Fruit fly (Drosophila melanogaster) whole organism, prepupa: ENCODE measurements around the gene Kdm5.

Experiments used
- CG11762 ChIP-seq: fragments of 200-800 bp; sonication (Bioruptor generic); optimal IDR thresholded peaks from 3 replicates; lab custom pipeline; 2016; ENCODE audit warnings: missing biosample characterization, missing genetic modification characterization; ENCODE audit not compliant: insufficient read depth
- CG1621 ChIP-seq: fragments of 200-800 bp; sonication (Bioruptor generic); optimal IDR thresholded peaks from 3 replicates; lab custom pipeline; 2018; ENCODE audit warnings: missing biosample characterization, mild to moderate bottlenecking, missing genetic modification characterization
- CG4318 ChIP-seq: fragments of 200-800 bp; sonication (Bioruptor generic); optimal IDR thresholded peaks from 3 replicates; lab custom pipeline; 2017; ENCODE audit warnings: missing biosample characterization, mild to moderate bottlenecking, missing genetic modification characterization
- CG6808 ChIP-seq: fragments of 200-800 bp; sonication (Bioruptor generic); optimal IDR thresholded peaks from 3 replicates; lab custom pipeline; 2017; ENCODE audit warnings: missing biosample characterization, missing genetic modification characterization, mild to moderate bottlenecking, moderate library complexity, missing genetic modification reagents
- Eip93F ChIP-seq: fragments of 200-800 bp; sonication (Bioruptor generic); optimal IDR thresholded peaks from 2 replicates; lab custom pipeline; 2016; ENCODE audit warnings: missing biosample characterization, mild to moderate bottlenecking, missing genetic modification characterization
- Hr39 ChIP-seq: fragments of 200-800 bp; sonication (Bioruptor generic); optimal IDR thresholded peaks from 2 replicates; lab custom pipeline; 2016; ENCODE audit warnings: missing biosample characterization, missing genetic modification characterization
- Lpt ChIP-seq: fragments of 200-800 bp; sonication (Bioruptor generic); optimal IDR thresholded peaks from 3 replicates; lab custom pipeline; 2016; ENCODE audit warnings: missing biosample characterization, missing genetic modification characterization
- Sox102F ChIP-seq: fragments of 200-800 bp; sonication (Bioruptor generic); optimal IDR thresholded peaks from 2 replicates; lab custom pipeline; 2016; ENCODE audit warnings: missing biosample characterization, mild to moderate bottlenecking, missing genetic modification characterization
- Sox14 ChIP-seq: fragments of 200-800 bp; sonication (Bioruptor generic); optimal IDR thresholded peaks from 3 replicates; lab custom pipeline; 2016; ENCODE audit warnings: missing biosample characterization, missing genetic modification characterization
- achi ChIP-seq: fragments of 200-800 bp; sonication (Bioruptor generic); optimal IDR thresholded peaks from 3 replicates; lab custom pipeline; 2016; ENCODE audit warnings: missing biosample characterization, missing genetic modification characterization
- pdm3 ChIP-seq: fragments of 200-800 bp; sonication (Bioruptor generic); optimal IDR thresholded peaks from 3 replicates; lab custom pipeline; 2016; ENCODE audit warnings: missing biosample characterization, missing genetic modification characterization
- vri ChIP-seq: fragments of 200-800 bp; sonication (Bioruptor generic); optimal IDR thresholded peaks from 3 replicates; lab custom pipeline; 2016; ENCODE audit warnings: missing biosample characterization, mild to moderate bottlenecking, missing genetic modification characterization

- TF ChIP-seq CG1621 (tag; lab: Kevin White, UChicago) (no peak), Eip93F (GFP tag; lab: Kevin White, UChicago) (no peak), vri (GFP tag; lab: Kevin White, UChicago) (no peak), Sox14 (no peak), Sox102F (GFP tag; lab: Kevin White, UChicago) (no peak), CG4318 (GFP tag; lab: Kevin White, UChicago) (no peak), Lpt (GFP tag; lab: Kevin White, UChicago) (no peak), pdm3 (no peak), achi (GFP tag; lab: Kevin White, UChicago) (no peak), Hr39 (GFP tag; lab: Kevin White, UChicago) (no peak), CG11762 (GFP tag; lab: Kevin White, UChicago) (no peak), CG6808 (no peak)
These were observed 20.3 kb downstream of the Kdm5 start for dm6 chr2L:5979055-5979399.
